Worm (Caenorhabditis elegans): ENCODE results near the gene asps-1.
A peak's percentile ranks its signal among the peaks of the same experiment; 100 is the strongest.

Gene asps-1

DNA sequence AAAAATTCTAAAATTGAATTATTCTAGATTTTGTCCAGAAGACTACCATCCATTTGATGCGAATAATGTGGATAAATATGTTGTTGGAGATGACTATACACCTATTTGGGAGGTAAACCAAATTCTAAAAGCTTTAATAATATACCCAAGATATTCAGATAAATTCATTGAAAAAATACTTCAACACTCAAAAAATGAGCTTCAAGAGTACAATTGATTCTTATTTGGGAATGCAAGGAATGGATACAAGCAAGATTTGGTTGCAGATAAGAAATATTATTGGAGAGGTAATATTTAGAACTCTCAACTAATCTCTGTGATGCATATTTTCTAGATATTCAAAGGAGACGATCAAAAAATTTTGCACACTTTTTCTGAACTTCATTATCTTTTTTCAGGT lies 43.0 kb upstream of the asps-1 start:
- TF ChIP-seq ceh-19 (GFP tag; optimal IDR thresholded peaks at IDR 0.05) (no peak), gmeb-2 (tag; optimal IDR thresholded peaks at IDR 0.05) (no peak), hlh-15 (tag; optimal IDR thresholded peaks at IDR 0.05) (no peak), npax-4 (tag; optimal IDR thresholded peaks at IDR 0.05) (no peak), ceh-45 (GFP tag; IDR thresholded peaks at IDR 0.05) (no peak), unc-3 (GFP tag; conservative IDR thresholded peaks at IDR 0.05) (no peak), unc-3 (tag; optimal IDR thresholded peaks at IDR 0.05) (no peak), ttx-3 (tag; optimal IDR thresholded peaks at IDR 0.05) (no peak)

DNA sequence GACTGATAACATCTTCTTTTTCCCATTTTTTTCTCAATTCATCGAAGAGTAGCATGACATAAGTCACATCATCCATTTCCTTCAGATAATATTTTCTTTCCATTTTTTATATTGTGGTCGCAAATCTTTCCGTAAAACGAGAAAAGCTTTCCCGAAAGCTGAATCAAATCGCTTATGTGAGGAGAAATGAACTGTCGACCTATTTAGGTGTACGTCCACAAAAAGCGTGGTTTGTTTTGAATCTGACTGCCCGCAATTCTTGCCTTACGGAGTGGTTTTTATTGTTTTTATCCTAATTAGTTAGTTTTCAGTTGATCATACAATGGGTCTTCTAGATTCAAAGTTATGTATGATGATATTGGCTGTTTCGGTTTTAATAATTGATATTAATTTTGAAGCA lies 41.0 kb upstream of the asps-1 start, which contains the start of gene ttll-15:
Gene ttll-15 (plus strand): TSS at position 301 of the 400 bp plus-strand sequence.
- TF ChIP-seq F13H6.1 (tag; optimal IDR thresholded peaks at IDR 0.05): no peak
- no peak for TF ChIP-seq pros-1 (tag; optimal IDR thresholded peaks at IDR 0.05)
- TF ChIP-seq unc-86 (tag; optimal IDR thresholded peaks at IDR 0.05): no peak
- no peak for TF ChIP-seq zip-5 (tag; optimal IDR thresholded peaks at IDR 0.05)
- no peak for TF ChIP-seq nhr-11 (tag; optimal IDR thresholded peaks at IDR 0.05)
- no peak for TF ChIP-seq fkh-6 (tag; optimal IDR thresholded peaks at IDR 0.05)
- no peak for TF ChIP-seq elt-2 (tag; optimal IDR thresholded peaks at IDR 0.05)
- TF ChIP-seq K02D7.2 (tag; optimal IDR thresholded peaks at IDR 0.05): no peak
- no peak for TF ChIP-seq tbx-2 (tag; optimal IDR thresholded peaks at IDR 0.05)
- no peak for TF ChIP-seq pag-3 (tag; optimal IDR thresholded peaks at IDR 0.05; ENCODE audit: borderline replicate concordance)
- no peak for TF ChIP-seq sdc-2 (tag; optimal IDR thresholded peaks at IDR 0.05)

DNA sequence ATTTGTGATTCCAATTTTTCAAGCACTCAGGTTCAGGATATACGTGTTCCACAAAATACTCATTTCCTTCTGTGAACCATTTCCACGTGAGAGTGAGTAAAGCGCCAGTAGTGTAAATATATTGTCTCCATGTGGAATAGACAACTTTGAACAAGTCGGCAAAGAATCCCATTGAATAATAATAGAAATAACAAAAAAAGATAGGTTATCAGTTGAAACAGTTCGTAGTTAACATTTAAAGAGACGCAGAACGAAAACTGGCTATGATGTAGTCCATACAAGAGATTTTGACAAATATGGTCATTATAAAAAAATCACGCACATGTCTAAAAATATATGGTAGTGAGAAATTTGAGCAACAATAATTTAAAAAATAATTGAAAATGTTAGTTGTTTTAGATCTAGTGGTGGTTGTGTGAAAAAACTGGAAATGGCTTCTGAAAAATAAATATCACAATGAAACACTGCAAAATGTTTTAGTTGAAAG lies 40.3 kb upstream of the asps-1 start, which contains the start of gene ceeh-2:
Gene ceeh-2 (minus strand): TSS at position 437 of the 487 bp plus-strand sequence.
- TF ChIP-seq pha-4 (tag; optimal IDR thresholded peaks at IDR 0.05) (no peak), ceh-31 (tag; optimal IDR thresholded peaks at IDR 0.05) (no peak), hlh-8 (tag; optimal IDR thresholded peaks at IDR 0.05) (no peak), ama-1 (optimal IDR thresholded peaks at IDR 0.05) (no peak), elt-2 (tag; optimal IDR thresholded peaks at IDR 0.05) (no peak), nhr-232 (tag; optimal IDR thresholded peaks at IDR 0.05) (no peak), dve-1 (tag; optimal IDR thresholded peaks at IDR 0.05) (no peak), ceh-22 (tag; optimal IDR thresholded peaks at IDR 0.05) (no peak), sox-4 (tag; optimal IDR thresholded peaks at IDR 0.05) (no peak), syd-9 (tag; optimal IDR thresholded peaks at IDR 0.05) (no peak)

DNA sequence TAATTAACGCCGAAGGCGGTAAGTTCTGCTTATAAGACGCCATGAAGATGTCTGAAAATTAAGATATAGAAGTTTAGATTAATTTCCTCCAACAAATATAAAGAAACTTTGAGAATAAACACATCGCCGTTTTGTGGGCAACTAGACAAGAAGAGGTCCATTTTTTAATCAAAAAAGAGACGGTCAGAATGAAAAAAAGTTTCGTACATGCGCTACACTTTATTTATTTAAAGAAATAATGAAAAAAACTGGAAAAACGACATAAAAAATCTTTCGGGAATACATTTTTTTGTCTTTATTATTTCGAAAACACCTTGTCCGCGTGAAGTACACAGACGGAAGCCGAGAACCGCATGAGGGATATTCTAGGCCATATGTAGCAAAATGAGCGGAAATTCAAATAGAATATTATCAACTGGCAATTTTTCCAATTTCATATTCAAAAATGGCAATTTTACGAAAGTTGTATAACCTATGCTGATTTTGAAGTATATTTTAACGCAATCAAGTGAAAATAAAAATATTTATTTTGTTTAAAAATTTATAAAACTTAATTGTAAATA lies 38.7 kb upstream of the asps-1 start, which contains the start of gene sluh-7:
Gene sluh-7 (minus strand): TSS at position 51 of the 563 bp plus-strand sequence.
- no peak for TF ChIP-seq syd-9 (tag; optimal IDR thresholded peaks at IDR 0.05)
- peak; percentile 11 for TF ChIP-seq unc-42 (tag; optimal IDR thresholded peaks at IDR 0.05)
- no peak for TF ChIP-seq ama-1 (optimal IDR thresholded peaks at IDR 0.05)
- no peak for TF ChIP-seq pqm-1 (tag; optimal IDR thresholded peaks at IDR 0.05)
- TF ChIP-seq ceh-22 (tag; optimal IDR thresholded peaks at IDR 0.05): no peak
- TF ChIP-seq ceh-6 (GFP tag; optimal IDR thresholded peaks at IDR 0.05): no peak
- TF ChIP-seq fax-1 (tag; optimal IDR thresholded peaks at IDR 0.05): peak; percentile 74
- no peak for TF ChIP-seq ceh-9 (tag; optimal IDR thresholded peaks at IDR 0.05)
- peak; percentile 32 for TF ChIP-seq ceh-18 (tag; optimal IDR thresholded peaks at IDR 0.05)
- no peak for TF ChIP-seq sox-4 (tag; optimal IDR thresholded peaks at IDR 0.05)
- no peak for TF ChIP-seq sox-2 (GFP tag; IDR thresholded peaks at IDR 0.05)
- TF ChIP-seq fkh-6 (tag; optimal IDR thresholded peaks at IDR 0.05): peak; percentile 79
- no peak for TF ChIP-seq ceh-48 (tag; optimal IDR thresholded peaks at IDR 0.05)
- peak; percentile 96 for TF ChIP-seq ceh-31 (tag; optimal IDR thresholded peaks at IDR 0.05)
- no peak for TF ChIP-seq dmd-4 (tag; optimal IDR thresholded peaks at IDR 0.05; ENCODE audit: borderline replicate concordance)
- no peak for TF ChIP-seq npax-4 (tag; optimal IDR thresholded peaks at IDR 0.05)
- TF ChIP-seq lim-6 (tag; optimal IDR thresholded peaks at IDR 0.05): peak; percentile 72
- peak; percentile 44 for TF ChIP-seq ttx-3 (tag; optimal IDR thresholded peaks at IDR 0.05)
- no peak for TF ChIP-seq lin-11 (tag; optimal IDR thresholded peaks at IDR 0.05)
- no peak for TF ChIP-seq dve-1 (tag; optimal IDR thresholded peaks at IDR 0.05)
- TF ChIP-seq ref-2 (tag; optimal IDR thresholded peaks at IDR 0.05): peak; percentile 88
- TF ChIP-seq tbx-2 (tag; optimal IDR thresholded peaks at IDR 0.05): peak; percentile 95
- TF ChIP-seq pha-4 (tag; optimal IDR thresholded peaks at IDR 0.05): no peak
- TF ChIP-seq C38D4.7 (GFP tag; optimal IDR thresholded peaks at IDR 0.05): no peak
- no peak for TF ChIP-seq hlh-30 (tag; optimal IDR thresholded peaks at IDR 0.05; ENCODE audit: insufficient read depth)
- no peak for TF ChIP-seq nhr-232 (tag; optimal IDR thresholded peaks at IDR 0.05)
- TF ChIP-seq unc-3 (GFP tag; conservative IDR thresholded peaks at IDR 0.05): no peak
- TF ChIP-seq unc-3 (tag; optimal IDR thresholded peaks at IDR 0.05): no peak
- peak; percentile 91 for TF ChIP-seq hlh-8 (tag; optimal IDR thresholded peaks at IDR 0.05)
- TF ChIP-seq nhr-11 (tag; optimal IDR thresholded peaks at IDR 0.05): no peak
- TF ChIP-seq gmeb-2 (tag; optimal IDR thresholded peaks at IDR 0.05): no peak
- TF ChIP-seq K02D7.2 (tag; optimal IDR thresholded peaks at IDR 0.05): no peak
- TF ChIP-seq hlh-6 (tag; optimal IDR thresholded peaks at IDR 0.05): no peak
- TF ChIP-seq ceh-34 (tag; optimal IDR thresholded peaks at IDR 0.05): peak; percentile 52
- peak; percentile 48 for TF ChIP-seq hlh-15 (tag; optimal IDR thresholded peaks at IDR 0.05)
